Fruit fly (Drosophila melanogaster): Measurements from ENCODE around the gene CG10903.

The CG10903 gene

DNA sequence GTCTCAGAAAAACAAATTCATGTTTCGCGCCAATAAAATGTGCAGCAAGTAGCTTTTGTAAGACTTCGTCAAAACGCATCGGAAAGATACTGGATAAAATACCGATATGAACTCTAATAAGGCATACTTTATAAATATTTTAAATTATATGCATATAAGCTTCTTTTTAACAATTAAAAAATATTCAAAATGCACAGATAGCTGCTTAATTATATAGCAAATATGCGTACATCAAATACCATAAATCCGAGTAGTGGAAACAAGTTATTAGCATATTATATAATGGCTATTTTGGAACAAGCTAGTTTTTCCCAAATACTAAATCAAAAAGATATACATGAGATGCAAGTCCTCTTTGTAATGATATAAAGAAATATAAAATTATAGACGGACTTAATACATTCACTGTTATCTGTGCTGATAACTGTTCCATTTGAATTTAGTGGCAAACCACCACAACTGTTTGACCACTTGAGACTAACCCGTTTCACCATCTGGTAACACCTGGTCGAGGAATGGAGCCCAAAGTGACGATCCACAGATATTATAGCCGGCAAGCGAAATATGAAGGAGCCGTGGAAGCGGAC, 30.6 kb upstream of the CG10903 start, which contains the start of gene PIG-H (continued):
- no peak for TF ChIP-seq Dref (GFP tag; IDR thresholded peaks at IDR 0.05)
- no peak for TF ChIP-seq ash1 (GFP tag; optimal IDR thresholded peaks at IDR 0.05)
- no peak for TF ChIP-seq CrebB (tag; optimal IDR thresholded peaks at IDR 0.05)
- TF ChIP-seq CG2199 (GFP tag; IDR thresholded peaks at IDR 0.05) = no peak
- TF ChIP-seq CG2875 (GFP tag; optimal IDR thresholded peaks at IDR 0.05) = no peak
- TF ChIP-seq pan (optimal IDR thresholded peaks at IDR 0.05) = no peak
- no peak for TF ChIP-seq pan (GFP tag; optimal IDR thresholded peaks at IDR 0.05 in 1 of 2, IDR thresholded peaks at IDR 0.05 in 1 of 2)
- no peak for TF ChIP-seq Ets97D (GFP tag; optimal IDR thresholded peaks at IDR 0.05)
- no peak for TF ChIP-seq Kr (GFP tag; optimal IDR thresholded peaks at IDR 0.05)
- TF ChIP-seq luna (GFP tag; optimal IDR thresholded peaks at IDR 0.05) = no peak
- peak; percentile 32 for TF ChIP-seq CG17829 (tag; optimal IDR thresholded peaks at IDR 0.05)
- no peak for TF ChIP-seq CG15269 (tag; optimal IDR thresholded peaks at IDR 0.05)
- TF ChIP-seq chif (GFP tag; optimal IDR thresholded peaks at IDR 0.05) = no peak
- TF ChIP-seq tap (tag; optimal IDR thresholded peaks at IDR 0.05) = no peak
- TF ChIP-seq inv (GFP tag; IDR thresholded peaks at IDR 0.05; ENCODE audit: partially characterized antibody) = no peak
- TF ChIP-seq disco-r (GFP tag; optimal IDR thresholded peaks at IDR 0.05) = no peak
- no peak for TF ChIP-seq CG2202 (tag; optimal IDR thresholded peaks at IDR 0.05)
- no peak for TF ChIP-seq CG17186 (GFP tag; optimal IDR thresholded peaks at IDR 0.05)
- no peak for TF ChIP-seq Dad (GFP tag; optimal IDR thresholded peaks at IDR 0.05)
- TF ChIP-seq slbo (GFP tag; IDR thresholded peaks at IDR 0.05) = no peak
- no peak for TF ChIP-seq CG14441 (GFP tag; IDR thresholded peaks at IDR 0.05)
- no peak for TF ChIP-seq tna (GFP tag; IDR thresholded peaks at IDR 0.05; ENCODE audit: partially characterized antibody)
- TF ChIP-seq YL-1 (GFP tag; optimal IDR thresholded peaks at IDR 0.05) = peak; percentile 74
- no peak for TF ChIP-seq schlank (tag; optimal IDR thresholded peaks at IDR 0.05)
- TF ChIP-seq CG10209 (GFP tag; optimal IDR thresholded peaks at IDR 0.05) = no peak
- no peak for TF ChIP-seq salm (tag; optimal IDR thresholded peaks at IDR 0.05)
- no peak for TF ChIP-seq CG31224 (GFP tag; IDR thresholded peaks at IDR 0.05)
- TF ChIP-seq Optix (GFP tag; IDR thresholded peaks at IDR 0.05) = no peak
- no peak for TF ChIP-seq CG6175 (GFP tag; IDR thresholded peaks at IDR 0.05)
- no peak for TF ChIP-seq CG11723 (GFP tag; optimal IDR thresholded peaks at IDR 0.05)
- TF ChIP-seq Fer1 (GFP tag; optimal IDR thresholded peaks at IDR 0.05) = no peak
- no peak for TF ChIP-seq ftz-f1 (GFP tag; optimal IDR thresholded peaks at IDR 0.05)
- TF ChIP-seq Side (GFP tag; optimal IDR thresholded peaks at IDR 0.05) = no peak
- TF ChIP-seq hbn (GFP tag; IDR thresholded peaks at IDR 0.05; ENCODE audit: partially characterized antibody) = no peak
- no peak for TF ChIP-seq CG2889 (GFP tag; IDR thresholded peaks at IDR 0.05)
- TF ChIP-seq jigr1 (GFP tag; IDR thresholded peaks at IDR 0.05) = no peak
- no peak for TF ChIP-seq hkb (optimal IDR thresholded peaks at IDR 0.05)
- TF ChIP-seq hkb (GFP tag; IDR thresholded peaks at IDR 0.05) = no peak
- TF ChIP-seq CG6813 (GFP tag; optimal IDR thresholded peaks at IDR 0.05) = no peak
- peak; percentile 56; the same call in 1 of the 2 replicates for TF ChIP-seq MBD-R2 (GFP tag; IDR thresholded peaks at IDR 0.05)
- no peak for TF ChIP-seq NC2β (GFP tag; optimal IDR thresholded peaks at IDR 0.05)
- TF ChIP-seq CG14965 (GFP tag; optimal IDR thresholded peaks at IDR 0.05; ENCODE audit: borderline replicate concordance) = no peak
- TF ChIP-seq nom (GFP tag; optimal IDR thresholded peaks at IDR 0.05) = no peak
- no peak for TF ChIP-seq mirr (GFP tag; optimal IDR thresholded peaks at IDR 0.05)
- TF ChIP-seq E2f2 (GFP tag; IDR thresholded peaks at IDR 0.05) = peak; percentile 96
- peak; percentile 59 for TF ChIP-seq Med (GFP tag)
- TF ChIP-seq Lim3 (GFP tag; IDR thresholded peaks at IDR 0.05) = no peak
- TF ChIP-seq croc (GFP tag; conservative IDR thresholded peaks at IDR 0.05) = no peak
- TF ChIP-seq h (optimal IDR thresholded peaks at IDR 0.05) = no peak
- no peak for TF ChIP-seq CG12942 (GFP tag; optimal IDR thresholded peaks at IDR 0.05)
- TF ChIP-seq oc (tag; optimal IDR thresholded peaks at IDR 0.05) = no peak
- TF ChIP-seq CG8359 (GFP tag; optimal IDR thresholded peaks at IDR 0.05; ENCODE audit: borderline replicate concordance) = no peak
